Worm (Caenorhabditis elegans) whole organism, late embryonic: Measurements from ENCODE around the gene ddn-1.

Experiments used
- C08G9.2 ChIP-seq: sonication (generic microtip); optimal IDR thresholded peaks from 2 replicates; lab custom pipeline; 2016; ENCODE audit warnings: mild to moderate bottlenecking, missing genetic modification characterization, moderate library complexity, missing compliant biosample characterization
- K09A11.1 ChIP-seq: sonication (generic microtip); optimal IDR thresholded peaks from 2 replicates; lab custom pipeline; 2017; ENCODE audit warnings: antibody characterized with exemption, mild to moderate bottlenecking, missing genetic modification characterization, missing compliant biosample characterization; ENCODE audit not compliant: insufficient read depth
- Y22D7AL.16 ChIP-seq: sonication (generic microtip); optimal IDR thresholded peaks from 2 replicates; lab custom pipeline; 2016; ENCODE audit warnings: missing genetic modification characterization, missing compliant biosample characterization
- ama-1 ChIP-seq: fragments of 150-350 bp; optimal IDR thresholded peaks from 2 replicates; lab custom pipeline; 2014
- ceh-2 ChIP-seq: sonication (generic microtip); optimal IDR thresholded peaks from 2 replicates; lab custom pipeline; 2016; ENCODE audit warnings: missing genotype, missing genetic modification characterization, missing compliant biosample characterization
- ceh-22 ChIP-seq: sonication (generic microtip); optimal IDR thresholded peaks from 2 replicates; lab custom pipeline; 2017; ENCODE audit warnings: missing biosample characterization, missing genetic modification characterization
- ceh-24 ChIP-seq: sonication (generic microtip); optimal IDR thresholded peaks from 2 replicates; lab custom pipeline; 2016; ENCODE audit warnings: mild to moderate bottlenecking, missing genetic modification characterization, missing compliant biosample characterization
- ceh-31 ChIP-seq: sonication (generic microtip); optimal IDR thresholded peaks from 2 replicates; lab custom pipeline; 2016; ENCODE audit warnings: missing genetic modification characterization, missing compliant biosample characterization
- ceh-34 ChIP-seq: sonication (generic microtip); optimal IDR thresholded peaks from 2 replicates; lab custom pipeline; 2016; ENCODE audit warnings: mild to moderate bottlenecking, missing genetic modification characterization, missing compliant biosample characterization
- ceh-45 ChIP-seq: fragments of 200-800 bp; sonication (Bioruptor generic); IDR thresholded peaks from 2 replicates; pipeline ENCODE4 v1.3.6; 2022; ENCODE audit warnings: missing genetic modification reagents, missing genetic modification characterization, missing compliant biosample characterization
- ceh-9 ChIP-seq: sonication (generic microtip); optimal IDR thresholded peaks from 2 replicates; lab custom pipeline; 2016; ENCODE audit warnings: mild to moderate bottlenecking, missing genetic modification characterization, inconsistent platforms, missing compliant biosample characterization
- dmd-4 ChIP-seq: sonication (generic microtip); optimal IDR thresholded peaks from 2 replicates; lab custom pipeline; 2016; ENCODE audit warnings: borderline replicate concordance, missing genetic modification characterization, missing compliant biosample characterization
- dve-1 ChIP-seq: sonication (generic microtip); optimal IDR thresholded peaks from 2 replicates; lab custom pipeline; 2017; ENCODE audit warnings: antibody characterized with exemption, mild to moderate bottlenecking, missing genetic modification characterization, missing compliant biosample characterization
- elt-2 ChIP-seq: sonication (generic microtip); optimal IDR thresholded peaks from 2 replicates; lab custom pipeline; 2016; ENCODE audit warnings: missing genetic modification reagents, missing genetic modification characterization, missing compliant biosample characterization
- fkh-10 ChIP-seq: fragments of 150-350 bp; optimal IDR thresholded peaks from 2 replicates; lab custom pipeline; 2014; ENCODE audit warnings: missing biosample characterization, missing genetic modification reagents, missing genetic modification characterization
- fkh-6 ChIP-seq: sonication (generic microtip); optimal IDR thresholded peaks from 2 replicates; lab custom pipeline; 2016; ENCODE audit warnings: missing genetic modification characterization, missing compliant biosample characterization
- hlh-13 ChIP-seq: fragments of 200-800 bp; sonication (Bioruptor generic); optimal IDR thresholded peaks from 2 replicates; lab custom pipeline; 2018; ENCODE audit warnings: mild to moderate bottlenecking, missing genetic modification characterization, missing compliant biosample characterization
- hlh-15 ChIP-seq: sonication (generic microtip); optimal IDR thresholded peaks from 2 replicates; lab custom pipeline; 2016; ENCODE audit warnings: missing genetic modification characterization, missing compliant biosample characterization
- hlh-6 ChIP-seq: sonication (generic microtip); optimal IDR thresholded peaks from 2 replicates; lab custom pipeline; 2016; ENCODE audit warnings: missing genotype, missing genetic modification characterization, missing compliant biosample characterization
- lin-11 ChIP-seq: fragments of 200-800 bp; sonication (Bioruptor generic); optimal IDR thresholded peaks from 2 replicates; lab custom pipeline; 2018; ENCODE audit warnings: mild to moderate bottlenecking, missing genetic modification characterization, missing compliant biosample characterization
- madf-2 ChIP-seq: sonication (generic microtip); optimal IDR thresholded peaks from 2 replicates; lab custom pipeline; 2017; ENCODE audit warnings: missing genetic modification characterization, missing compliant biosample characterization
- nfya-1 ChIP-seq: sonication (generic microtip); optimal IDR thresholded peaks from 2 replicates; lab custom pipeline; 2017; ENCODE audit warnings: missing genetic modification characterization, mild to moderate bottlenecking, missing compliant biosample characterization, antibody characterized with exemption, moderate library complexity
- npax-4 ChIP-seq: sonication (generic microtip); optimal IDR thresholded peaks from 2 replicates; lab custom pipeline; 2016; ENCODE audit warnings: missing genetic modification characterization, missing compliant biosample characterization
- odd-2 ChIP-seq: sonication (generic microtip); optimal IDR thresholded peaks from 2 replicates; lab custom pipeline; 2017; ENCODE audit warnings: antibody characterized with exemption, mild to moderate bottlenecking, missing genetic modification characterization, missing compliant biosample characterization
- pqm-1 ChIP-seq: sonication (generic microtip); optimal IDR thresholded peaks from 2 replicates; lab custom pipeline; 2016; ENCODE audit warnings: missing genetic modification characterization, missing compliant biosample characterization
- ref-2 ChIP-seq: sonication (generic microtip); optimal IDR thresholded peaks from 2 replicates; lab custom pipeline; 2016; ENCODE audit warnings: missing genetic modification characterization, missing compliant biosample characterization
- tbx-2 ChIP-seq: sonication (generic microtip); optimal IDR thresholded peaks from 2 replicates; lab custom pipeline; 2016; ENCODE audit warnings: missing genetic modification characterization, missing compliant biosample characterization
- unc-3 ChIP-seq, 2 experiments: fragments of 200-800 bp in 1 of 2; sonication (Bioruptor generic) in 1 of 2; sonication (generic microtip) in 1 of 2; conservative IDR thresholded peaks in 1 of 2; optimal IDR thresholded peaks in 1 of 2; 2 replicates each; pipeline versions ENCODE4 v1.3.6 to Lab custom; 2016 to 2022; ENCODE audit warnings: missing compliant biosample characterization in 2 of 2, missing genetic modification characterization in 2 of 2, missing genetic modification reagents in 1 of 2
- unc-42 ChIP-seq: sonication (generic microtip); optimal IDR thresholded peaks from 2 replicates; lab custom pipeline; 2016; ENCODE audit warnings: missing genotype, missing genetic modification characterization, missing compliant biosample characterization
- unc-55 ChIP-seq: sonication (generic microtip); optimal IDR thresholded peaks from 2 replicates; lab custom pipeline; 2017; ENCODE audit warnings: missing biosample characterization, missing genetic modification reagents, missing genetic modification characterization
- unc-86 ChIP-seq: sonication (generic microtip); optimal IDR thresholded peaks from 2 replicates; lab custom pipeline; 2016; ENCODE audit warnings: missing genetic modification characterization, missing compliant biosample characterization

ddn-1 gene

DNA sequence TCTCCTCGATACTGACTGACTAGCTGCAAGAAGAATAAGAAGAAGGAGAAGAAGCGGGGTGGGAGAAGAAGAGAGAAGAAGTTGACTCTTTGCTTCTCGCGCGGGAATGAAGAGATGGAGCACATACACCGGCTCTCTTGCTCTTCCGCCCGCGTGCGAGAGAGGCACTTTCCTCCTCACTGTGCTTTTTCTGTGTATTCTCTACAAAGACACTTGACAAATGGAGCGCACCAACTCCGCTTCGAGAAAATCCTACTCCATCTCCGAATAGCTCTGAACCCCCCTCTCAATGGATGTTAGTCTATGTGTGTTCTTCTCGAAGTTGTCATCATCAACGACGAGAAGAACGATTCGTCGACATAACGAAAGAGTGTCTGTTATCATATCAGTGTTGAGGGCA, 24.2 kb upstream of the ddn-1 start:
- TF ChIP-seq ceh-22 (tag; lab: Kevin White, UChicago) (peak; percentile 93), tbx-2 (tag; lab: Kevin White, UChicago) (peak; percentile 43), ceh-9 (tag; lab: Kevin White, UChicago) (no peak), dve-1 (tag; lab: Kevin White, UChicago) (peak; percentile 2), nfya-1 (tag; lab: Kevin White, UChicago) (peak; percentile 29), fkh-10 (no peak), ceh-2 (tag; lab: Kevin White, UChicago) (peak; percentile 47), unc-42 (tag; lab: Kevin White, UChicago) (no peak), ceh-31 (tag; lab: Kevin White, UChicago) (peak; percentile 24), elt-2 (tag; lab: Kevin White, UChicago) (peak; percentile 47)

DNA sequence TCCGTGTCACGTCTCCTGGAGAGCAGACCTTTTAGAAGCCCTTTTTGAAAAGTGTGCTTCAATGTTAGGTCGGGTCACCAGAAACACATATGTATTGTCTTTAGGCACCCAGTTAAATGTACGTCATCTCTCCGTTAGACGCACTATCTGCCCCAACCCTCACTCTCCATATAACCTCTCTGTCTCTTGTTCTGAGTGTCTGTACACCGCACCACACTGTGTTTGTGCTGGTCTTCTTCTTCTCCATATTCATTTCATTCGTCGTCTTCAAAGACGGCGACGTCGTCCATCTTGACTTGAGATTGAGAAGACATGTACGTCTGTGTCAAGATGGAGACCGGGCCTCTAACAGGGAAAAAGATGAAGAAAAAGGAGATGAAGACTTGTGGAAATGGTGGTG, 21.8 kb upstream of the ddn-1 start:
- TF ChIP-seq ceh-9 (tag; lab: Kevin White, UChicago), result no peak
- no peak for TF ChIP-seq elt-2 (tag; lab: Kevin White, UChicago)
- TF ChIP-seq odd-2 (tag; lab: Kevin White, UChicago), result no peak
- TF ChIP-seq unc-3 (GFP tag; conservative IDR thresholded peaks at IDR 0.05; lab: Robert Waterston, UW), result no peak
- no peak for TF ChIP-seq unc-3 (tag; optimal IDR thresholded peaks at IDR 0.05; lab: Kevin White, UChicago)
- no peak for TF ChIP-seq ama-1 (lab: Kevin White, UChicago)
- TF ChIP-seq madf-2 (tag; lab: Kevin White, UChicago), result no peak
- no peak for TF ChIP-seq ceh-34
- no peak for TF ChIP-seq ref-2 (tag; lab: Kevin White, UChicago)

DNA sequence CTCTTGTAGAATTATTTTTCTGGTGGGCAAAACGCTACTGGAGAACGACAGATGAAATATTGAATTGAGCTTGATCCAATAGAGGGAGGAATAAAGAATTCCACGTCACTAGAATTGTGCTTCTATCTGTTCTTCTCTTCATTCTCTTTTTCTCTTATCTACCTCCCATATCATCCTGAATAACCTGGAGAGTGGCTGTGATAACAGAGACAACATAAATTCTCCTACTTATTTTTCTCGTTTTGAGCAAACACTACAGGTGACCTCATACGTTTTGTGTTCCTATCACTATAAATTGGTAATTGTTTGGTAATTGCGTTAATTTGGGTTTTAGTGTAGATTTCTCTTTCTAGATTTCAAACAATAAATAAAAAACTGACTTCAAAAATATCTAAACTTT, 20.8 kb upstream of the ddn-1 start:
- TF ChIP-seq elt-2 (tag; lab: Kevin White, UChicago), result peak; percentile 88
- no peak for TF ChIP-seq unc-86 (tag; lab: Kevin White, UChicago)
- TF ChIP-seq dmd-4 (tag; lab: Kevin White, UChicago), result no peak
- TF ChIP-seq hlh-6 (tag; lab: Kevin White, UChicago), result no peak
- no peak for TF ChIP-seq lin-11 (tag; lab: Kevin White, UChicago)
- no peak for TF ChIP-seq hlh-15

DNA sequence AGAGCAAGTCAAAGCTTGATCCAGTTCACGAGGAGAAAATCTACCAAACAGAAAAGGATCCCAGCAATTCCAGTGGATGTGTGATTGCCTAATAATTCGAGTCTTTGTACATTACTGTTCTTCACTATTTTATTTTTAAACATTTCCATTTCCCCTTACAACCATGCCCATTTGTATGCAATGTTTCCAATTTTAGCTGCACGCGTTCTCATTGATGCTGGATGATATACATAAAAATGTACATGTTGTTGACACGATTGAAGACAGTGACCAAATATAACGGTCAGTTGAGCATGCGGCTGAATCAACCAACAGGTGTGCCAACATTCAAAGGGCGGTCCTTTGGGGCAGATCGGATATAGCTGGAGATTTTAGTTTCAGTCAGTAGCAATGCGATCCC, 16.0 kb upstream of the ddn-1 start, which contains the start of gene B0507.1:
Gene B0507.1, plus strand, starts transcription at position 301 of the 400 bp plus-strand sequence.
- TF ChIP-seq fkh-6 (tag; lab: Kevin White, UChicago) (no peak), ceh-45 (GFP tag; lab: Robert Waterston, UW) (no peak), pqm-1 (tag; lab: Kevin White, UChicago) (no peak), C08G9.2 (tag; lab: Kevin White, UChicago) (no peak), unc-55 (no peak)

DNA sequence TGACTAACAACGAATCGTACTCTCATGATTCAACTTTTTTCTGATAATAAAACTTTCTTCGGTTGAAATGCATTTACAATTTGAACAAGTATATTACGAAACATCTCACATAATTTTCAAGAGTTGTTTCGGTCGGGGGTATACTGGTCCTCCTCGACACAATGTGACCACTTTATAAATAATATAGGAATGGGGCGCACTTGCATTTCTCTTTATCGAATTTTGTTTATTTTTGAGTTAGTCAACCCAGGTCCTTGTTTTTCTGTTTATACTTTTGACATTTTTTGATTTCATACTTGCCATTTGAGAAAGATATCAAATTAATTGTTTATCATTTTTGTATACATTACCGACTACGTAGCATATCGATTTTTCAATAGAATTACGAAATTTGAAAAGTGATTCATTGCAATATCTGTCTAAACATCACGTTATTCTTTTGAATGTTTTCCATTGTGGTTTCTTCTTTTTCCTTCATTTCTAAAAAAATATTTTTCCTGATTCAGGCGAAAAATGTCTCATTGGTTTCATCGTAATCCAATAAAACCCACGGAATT, 13.6 kb upstream of the ddn-1 start, which contains the start of gene B0507.2:
Gene B0507.2, plus strand, starts transcription at position 507 of the 557 bp plus-strand sequence.
- no peak for TF ChIP-seq K09A11.1 (tag; lab: Kevin White, UChicago)
- peak; percentile 61 for TF ChIP-seq unc-42 (tag; lab: Kevin White, UChicago)
- TF ChIP-seq, all 69 proteins: peak for 1

DNA sequence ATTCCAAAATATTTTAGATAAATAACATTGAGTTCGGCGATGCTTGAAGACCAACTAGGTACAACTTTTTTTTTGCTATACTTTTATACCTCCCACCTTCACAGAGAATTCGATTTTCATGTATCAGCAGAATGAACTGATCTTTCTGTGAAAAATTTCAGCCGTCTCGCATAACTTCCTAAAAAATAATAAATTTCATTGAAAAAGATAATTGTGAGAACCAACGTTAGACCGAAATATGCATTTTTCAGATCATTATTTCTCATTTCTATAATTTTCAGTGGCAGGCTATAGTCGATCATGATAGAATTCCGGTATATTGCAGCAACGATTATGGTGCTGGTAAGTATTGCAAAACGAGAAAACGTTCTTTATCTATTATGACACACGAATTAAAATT, 11.3 kb upstream of the ddn-1 start, which contains the start of gene srx-115:
Gene srx-115, plus strand, starts transcription at position 301 of the 400 bp plus-strand sequence.
- TF ChIP-seq Y22D7AL.16 (tag; lab: Kevin White, UChicago) (no peak), ceh-24 (no peak), npax-4 (tag; lab: Kevin White, UChicago) (no peak), ceh-2 (tag; lab: Kevin White, UChicago) (no peak), hlh-13 (no peak), ama-1 (lab: Kevin White, UChicago) (no peak)
- TF ChIP-seq, all 69 proteins: peak for 0
